Worm (Caenorhabditis elegans) whole organism, L4 larva: ENCODE measurements around the gene rabr-2.

Experiments used
- F10B5.3 ChIP-seq: sonication (generic microtip); optimal IDR thresholded peaks from 2 replicates; lab custom pipeline; 2016; ENCODE audit warnings: mild to moderate bottlenecking, missing genetic modification characterization, missing compliant biosample characterization
- F37D6.2 ChIP-seq: sonication (generic microtip); optimal IDR thresholded peaks from 2 replicates; lab custom pipeline; 2016; ENCODE audit warnings: mild to moderate bottlenecking, missing genetic modification characterization, missing compliant biosample characterization
- F49E8.2 ChIP-seq: sonication (generic microtip); optimal IDR thresholded peaks from 2 replicates; lab custom pipeline; 2016; ENCODE audit warnings: missing compliant biosample characterization, mild to moderate bottlenecking, missing genetic modification characterization, borderline replicate concordance
- T20F7.1 ChIP-seq: fragments of 200-800 bp; sonication (Bioruptor generic); optimal IDR thresholded peaks from 2 replicates; lab custom pipeline; 2018; ENCODE audit warnings: mild to moderate bottlenecking, missing genetic modification characterization, missing compliant biosample characterization
- ZK337.2 ChIP-seq: fragments of 200-800 bp; sonication (Bioruptor generic); IDR thresholded peaks from 2 replicates; pipeline ENCODE4 v1.3.6; 2022; ENCODE audit warnings: missing genetic modification reagents, missing genetic modification characterization, missing compliant biosample characterization
- aha-1 ChIP-seq: fragments of 150-350 bp; peaks from one replicate; lab custom pipeline; 2014; ENCODE audit warnings: missing biosample characterization, missing genetic modification characterization
- attf-4 ChIP-seq: sonication (generic microtip); optimal IDR thresholded peaks from 3 replicates; lab custom pipeline; 2017; ENCODE audit warnings: missing biosample characterization, missing genetic modification characterization
- ceh-32 ChIP-seq: sonication (generic microtip); optimal IDR thresholded peaks from 2 replicates; lab custom pipeline; 2016; ENCODE audit warnings: mild to moderate bottlenecking, missing genetic modification characterization, missing compliant biosample characterization; ENCODE audit not compliant: poor library complexity
- ceh-44 ChIP-seq: fragments of 200-800 bp; sonication (Bioruptor generic); IDR thresholded peaks from 2 replicates; pipeline ENCODE4 v1.3.6; 2022; ENCODE audit warnings: missing genetic modification reagents, missing genetic modification characterization, missing compliant biosample characterization
- ceh-62 ChIP-seq: sonication (generic microtip); optimal IDR thresholded peaks from 2 replicates; lab custom pipeline; 2017; ENCODE audit warnings: missing biosample characterization, missing genetic modification characterization
- cey-2 ChIP-seq: sonication (generic microtip); optimal IDR thresholded peaks from 3 replicates; lab custom pipeline; 2017; ENCODE audit warnings: missing genetic modification characterization, mild to moderate bottlenecking, missing compliant biosample characterization, antibody characterized with exemption, borderline replicate concordance; ENCODE audit not compliant: insufficient read depth
- ctbp-1 ChIP-seq: fragments of 200-800 bp; sonication (Bioruptor generic); IDR thresholded peaks from 2 replicates; pipeline ENCODE4 v1.3.6; 2022; ENCODE audit warnings: missing genetic modification reagents, missing genetic modification characterization, missing compliant biosample characterization
- dmd-6 ChIP-seq: fragments of 200-800 bp; sonication (Bioruptor generic); IDR thresholded peaks from 2 replicates; pipeline ENCODE4 v1.3.6; 2022; ENCODE audit warnings: missing genetic modification reagents, missing genetic modification characterization, missing compliant biosample characterization
- dpl-1 ChIP-seq: fragments of 150-350 bp; optimal IDR thresholded peaks from 2 replicates; lab custom pipeline; 2014; ENCODE audit warnings: missing biosample characterization, missing genetic modification reagents, missing genetic modification characterization
- duxl-1 ChIP-seq: sonication (generic microtip); optimal IDR thresholded peaks from 2 replicates; lab custom pipeline; 2016; ENCODE audit warnings: mild to moderate bottlenecking, missing genetic modification characterization, moderate library complexity, missing compliant biosample characterization; ENCODE audit not compliant: poor library complexity
- dve-1 ChIP-seq: sonication (generic microtip); optimal IDR thresholded peaks from 2 replicates; lab custom pipeline; 2017; ENCODE audit warnings: antibody characterized with exemption, mild to moderate bottlenecking, missing genetic modification characterization, missing compliant biosample characterization; ENCODE audit not compliant: insufficient read depth
- fos-1 ChIP-seq: fragments of 150-350 bp; optimal IDR thresholded peaks from 2 replicates; lab custom pipeline; 2014; ENCODE audit warnings: missing biosample characterization, missing genetic modification characterization
- hlh-11 ChIP-seq: fragments of 200-800 bp; sonication (Bioruptor generic); optimal IDR thresholded peaks from 2 replicates; lab custom pipeline; 2018; ENCODE audit warnings: mild to moderate bottlenecking, missing genetic modification characterization, missing compliant biosample characterization
- hlh-30 ChIP-seq: sonication (generic microtip); optimal IDR thresholded peaks from 2 replicates; lab custom pipeline; 2017; ENCODE audit warnings: antibody characterized with exemption, mild to moderate bottlenecking, missing genetic modification characterization, missing compliant biosample characterization; ENCODE audit not compliant: insufficient read depth
- hmg-1.1 ChIP-seq: fragments of 200-800 bp; sonication (Bioruptor generic); IDR thresholded peaks from 2 replicates; pipeline ENCODE4 v1.3.6; 2022; ENCODE audit warnings: missing genetic modification reagents, missing genetic modification characterization, missing compliant biosample characterization
- lir-3 ChIP-seq: sonication (generic microtip); optimal IDR thresholded peaks from 2 replicates; lab custom pipeline; 2016; ENCODE audit warnings: mild to moderate bottlenecking, missing genetic modification characterization, missing compliant biosample characterization
- mdl-1 ChIP-seq, 2 experiments: fragments of 150-350 bp in 1 of 2; sonication (generic microtip) in 1 of 2; optimal IDR thresholded peaks; 2 replicates each; lab custom pipeline; 2014 to 2017; ENCODE audit warnings: missing biosample characterization in 2 of 2, missing genetic modification characterization in 2 of 2
- mdt-29 ChIP-seq: fragments of 200-800 bp; sonication (Bioruptor generic); IDR thresholded peaks from 2 replicates; pipeline ENCODE4 v1.3.6; 2022; ENCODE audit warnings: missing genetic modification reagents, missing genetic modification characterization, missing compliant biosample characterization
- mep-1 ChIP-seq: fragments of 150-350 bp; sonication (generic microtip); optimal IDR thresholded peaks from 3 replicates; lab custom pipeline; 2014; ENCODE audit warnings: missing biosample characterization, missing genetic modification characterization
- nhr-25 ChIP-seq: sonication (generic microtip); optimal IDR thresholded peaks from 2 replicates; lab custom pipeline; 2017; ENCODE audit warnings: missing genetic modification characterization, mild to moderate bottlenecking, missing compliant biosample characterization, antibody characterized with exemption, moderate library complexity, borderline replicate concordance; ENCODE audit not compliant: insufficient read depth
- nhr-28 ChIP-seq: fragments of 150-350 bp; optimal IDR thresholded peaks from 2 replicates; lab custom pipeline; 2014; ENCODE audit warnings: missing biosample characterization, missing genetic modification characterization
- php-3 ChIP-seq: fragments of 200-800 bp; sonication (Bioruptor generic); IDR thresholded peaks from 2 replicates; pipeline ENCODE4 v1.3.6; 2022; ENCODE audit warnings: missing genetic modification reagents, missing genetic modification characterization, missing compliant biosample characterization
- pqm-1 ChIP-seq: sonication (generic microtip); optimal IDR thresholded peaks from 2 replicates; lab custom pipeline; 2017; ENCODE audit warnings: missing biosample characterization, missing genetic modification characterization
- sdz-12 ChIP-seq: fragments of 200-800 bp; sonication (Bioruptor generic); optimal IDR thresholded peaks from 2 replicates; lab custom pipeline; 2018; ENCODE audit warnings: mild to moderate bottlenecking, missing genetic modification characterization, missing compliant biosample characterization
- skn-1 ChIP-seq: fragments of 150-350 bp; optimal IDR thresholded peaks from 2 replicates; lab custom pipeline; 2014; ENCODE audit warnings: missing biosample characterization, missing genetic modification characterization
- spr-3 ChIP-seq: fragments of 200-800 bp; sonication (Bioruptor generic); optimal IDR thresholded peaks from 2 replicates; lab custom pipeline; 2018; ENCODE audit warnings: mild to moderate bottlenecking, missing genetic modification characterization, missing compliant biosample characterization
- unc-62 ChIP-seq, 3 experiments: fragments of 150-350 bp in 1 of 3; sonication (generic microtip); optimal IDR thresholded peaks in 2 of 3; peaks in 1 of 3; 1 replicate in 1 of 3; 2 replicates in 2 of 3; lab custom pipeline; 2014 to 2017; ENCODE audit warnings: missing biosample characterization in 3 of 3, missing genetic modification characterization in 3 of 3, missing genetic modification reagents in 3 of 3, missing genotype in 1 of 3
- zfp-2 ChIP-seq: sonication (generic microtip); optimal IDR thresholded peaks from 2 replicates; lab custom pipeline; 2016; ENCODE audit warnings: mild to moderate bottlenecking, missing genetic modification characterization, missing compliant biosample characterization
- zfp-3 ChIP-seq: fragments of 200-800 bp; sonication (Bioruptor generic); conservative IDR thresholded peaks from 2 replicates; pipeline ENCODE4 v1.3.6; 2022; ENCODE audit warnings: missing genetic modification reagents, missing genetic modification characterization, missing compliant biosample characterization
- ztf-11 ChIP-seq: fragments of 150-350 bp; optimal IDR thresholded peaks from 2 replicates; lab custom pipeline; 2014; ENCODE audit warnings: missing biosample characterization, missing genetic modification characterization

rabr-2 gene

ce11 chrIV:17474047-17474446 lies 9.1 kb downstream of the rabr-2 start:
- TF ChIP-seq hmg-1.1 (GFP tag; lab: Robert Waterston, UW) (0 out of 2 replicates have a peak, but pooled peaks have one; percentile 14), F37D6.2 (tag; lab: Kevin White, UChicago) (no peak), ztf-11 (tag; lab: Kevin White, UChicago) (no peak), mep-1 (tag; lab: Kevin White, UChicago) (no peak), ceh-44 (GFP tag; lab: Robert Waterston, UW) (no peak), hlh-30 (tag; lab: Kevin White, UChicago) (peak; percentile 40), php-3 (GFP tag; lab: Robert Waterston, UW) (no peak), zfp-2 (tag; lab: Kevin White, UChicago) (no peak), unc-62 (GFP tag; optimal IDR thresholded peaks at IDR 0.05 in 1 of 2; lab: Kevin White, UChicago) (no peak), unc-62 (tag; optimal IDR thresholded peaks at IDR 0.05; lab: Kevin White, UChicago) (no peak), mdt-29 (0 out of 2 replicates have a peak, but pooled peaks have one; percentile 18), nhr-28 (peak; percentile 1), ceh-62 (tag; lab: Kevin White, UChicago) (no peak), cey-2 (tag; lab: Kevin White, UChicago) (peak; percentile 56), lir-3 (tag; lab: Kevin White, UChicago) (no peak), dve-1 (peak; percentile 42), ctbp-1 (GFP tag; lab: Robert Waterston, UW) (peak; percentile 34; the same call in 1 of the 2 replicates)

- TF ChIP-seq hlh-30 (tag; lab: Kevin White, UChicago) (no peak), nhr-28 (no peak), spr-3 (GFP tag; lab: Kevin White, UChicago) (no peak), zfp-3 (GFP tag; lab: Robert Waterston, UW) (no peak), fos-1 (no peak), T20F7.1 (GFP tag; lab: Kevin White, UChicago) (no peak), duxl-1 (tag; lab: Kevin White, UChicago) (no peak), attf-4 (tag; lab: Kevin White, UChicago) (no peak), skn-1 (tag; lab: Kevin White, UChicago) (no peak), ceh-32 (tag; lab: Kevin White, UChicago) (no peak), dpl-1 (GFP tag; lab: Kevin White, UChicago) (no peak), pqm-1 (tag; lab: Kevin White, UChicago) (no peak), sdz-12 (GFP tag; lab: Kevin White, UChicago) (no peak), F49E8.2 (tag; lab: Kevin White, UChicago) (no peak)
These were observed 10.1 kb downstream of the rabr-2 start, which contains the start of gene gba-3 for ce11 chrIV:17473034-17473433. Gene gba-3 (plus strand): TSS chrIV:17473334.

ce11 chrIV:17471870-17472459 lies 11.2 kb downstream of the rabr-2 start, which contains the start of gene epic-1:
Gene epic-1 (minus strand): TSS chrIV:17471920.
- TF ChIP-seq nhr-25: peak; percentile 64
- TF ChIP-seq mep-1 (tag; lab: Kevin White, UChicago): peak; percentile 33
- TF ChIP-seq mdl-1 (tag; optimal IDR thresholded peaks at IDR 0.05; lab: Kevin White, UChicago): peak in 1 of 2 experiments; percentile 14
- TF ChIP-seq hlh-11 (tag; lab: Kevin White, UChicago): peak; percentile 55
- no peak for TF ChIP-seq F10B5.3 (tag; lab: Kevin White, UChicago)
- TF ChIP-seq dve-1: peak; percentile 18
- peak; percentile 32; the same call in 1 of the 2 replicates for TF ChIP-seq dmd-6 (GFP tag; lab: Robert Waterston, UW)
- TF ChIP-seq aha-1 (tag; lab: Kevin White, UChicago): peak; percentile 55
- no peak for TF ChIP-seq ZK337.2 (GFP tag; lab: Robert Waterston, UW)
- TF ChIP-seq nhr-28: peak; percentile 31
- peak; percentile 37 for TF ChIP-seq hlh-30 (tag; lab: Kevin White, UChicago)
